Worm (Caenorhabditis elegans) whole organism, mixed stage, embryonic: ENCODE measurements around the gene C47A10.16.

Experiments used
- ceh-39 ChIP-seq: fragments of 150-350 bp; optimal IDR thresholded peaks from 2 replicates; lab custom pipeline; 2014; ENCODE audit warnings: missing biosample characterization, missing genetic modification characterization
- ceh-43 ChIP-seq: fragments of 200-800 bp; sonication (Bioruptor generic); optimal IDR thresholded peaks from 2 replicates; lab custom pipeline; 2018; ENCODE audit warnings: mild to moderate bottlenecking, missing genetic modification characterization, moderate library complexity, missing compliant biosample characterization
- ces-1 ChIP-seq: fragments of 150-350 bp; optimal IDR thresholded peaks from 2 replicates; lab custom pipeline; 2014; ENCODE audit warnings: missing biosample characterization, missing genetic modification reagents, missing genetic modification characterization
- drap-1 ChIP-seq: fragments of 200-800 bp; sonication (Bioruptor generic); optimal IDR thresholded peaks from 3 replicates; lab custom pipeline; 2018; ENCODE audit warnings: mild to moderate bottlenecking, missing genetic modification characterization, missing compliant biosample characterization
- elt-3 ChIP-seq: fragments of 150-350 bp; optimal IDR thresholded peaks from 2 replicates; lab custom pipeline; 2014; ENCODE audit warnings: missing biosample characterization, missing genetic modification characterization
- lin-13 ChIP-seq: fragments of 150-350 bp; optimal IDR thresholded peaks from 2 replicates; lab custom pipeline; 2014; ENCODE audit warnings: missing biosample characterization, missing genetic modification characterization
- nhr-12 ChIP-seq: fragments of 150-350 bp; optimal IDR thresholded peaks from 2 replicates; lab custom pipeline; 2014; ENCODE audit warnings: missing biosample characterization, missing genetic modification characterization
- nhr-237 ChIP-seq: fragments of 150-350 bp; optimal IDR thresholded peaks from 2 replicates; lab custom pipeline; 2014; ENCODE audit warnings: missing biosample characterization, missing genetic modification characterization
- snpc-4 ChIP-seq: fragments of 150-350 bp; optimal IDR thresholded peaks from 2 replicates; lab custom pipeline; 2014; ENCODE audit warnings: missing biosample characterization, missing genetic modification characterization
- unc-39 ChIP-seq: fragments of 150-350 bp; optimal IDR thresholded peaks from 2 replicates; lab custom pipeline; 2014; ENCODE audit warnings: missing biosample characterization, missing genetic modification characterization

ce11 chrV:17728757-17729156, 36.2 kb downstream of the C47A10.16 start:
- TF ChIP-seq nhr-12 (tag; lab: Kevin White, UChicago) (no peak), lin-13 (no peak), ceh-43 (no peak), nhr-237 (no peak), unc-39 (no peak), snpc-4 (tag; lab: Kevin White, UChicago) (no peak), ceh-39 (tag; lab: Kevin White, UChicago) (no peak), elt-3 (no peak), drap-1 (GFP tag; lab: Kevin White, UChicago) (no peak), ces-1 (GFP tag; lab: Kevin White, UChicago) (no peak)
